Worm (Caenorhabditis elegans) whole organism, L1 larva: ENCODE measurements around the gene F54F2.6.

Source experiments
- ceh-88 ChIP-seq: fragments of 200-800 bp; sonication (Bioruptor generic); IDR thresholded peaks from 2 replicates; pipeline ENCODE4 v1.3.6; 2022; ENCODE audit warnings: missing genetic modification characterization, missing compliant biosample characterization
- egl-27 ChIP-seq, 2 experiments: fragments of 150-350 bp in 1 of 2; sonication (generic microtip); optimal IDR thresholded peaks; 3 replicates each; lab custom pipeline; 2017 to 2018; ENCODE audit warnings: missing biosample characterization in 2 of 2, missing genetic modification characterization in 2 of 2, missing genetic modification reagents in 2 of 2
- skn-1 ChIP-seq: fragments of 150-350 bp; optimal IDR thresholded peaks from 2 replicates; lab custom pipeline; 2014; ENCODE audit warnings: missing biosample characterization, missing genetic modification characterization

DNA sequence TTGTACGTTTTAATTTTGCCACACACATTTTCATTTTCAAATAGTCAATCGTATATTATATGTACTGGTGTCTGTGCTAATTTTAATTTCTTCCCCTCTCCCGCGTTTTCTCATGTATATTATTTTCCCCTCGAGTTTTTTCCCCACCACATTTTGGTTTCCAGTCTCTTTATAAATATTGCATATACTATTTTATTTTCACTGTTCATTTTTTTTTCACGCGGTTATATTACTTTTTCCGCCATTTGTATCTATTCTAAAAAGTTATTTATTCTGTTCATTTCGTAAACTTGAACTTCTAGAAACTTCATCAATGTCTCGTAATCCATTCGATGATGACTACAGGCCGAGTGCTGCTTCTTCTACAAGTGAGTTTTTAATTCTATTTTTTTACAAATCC lies 24.5 kb downstream of the F54F2.6 start, which contains the start of gene snap-29:
- TF ChIP-seq skn-1 (tag; lab: Kevin White, UChicago) (no peak), ceh-88 (no peak), egl-27 (tag; optimal IDR thresholded peaks at IDR 0.05; lab: Kevin White, UChicago) (no peak)
